Worm (Caenorhabditis elegans): ENCODE measurements around the gene iscu-1.

The iscu-1 gene

DNA sequence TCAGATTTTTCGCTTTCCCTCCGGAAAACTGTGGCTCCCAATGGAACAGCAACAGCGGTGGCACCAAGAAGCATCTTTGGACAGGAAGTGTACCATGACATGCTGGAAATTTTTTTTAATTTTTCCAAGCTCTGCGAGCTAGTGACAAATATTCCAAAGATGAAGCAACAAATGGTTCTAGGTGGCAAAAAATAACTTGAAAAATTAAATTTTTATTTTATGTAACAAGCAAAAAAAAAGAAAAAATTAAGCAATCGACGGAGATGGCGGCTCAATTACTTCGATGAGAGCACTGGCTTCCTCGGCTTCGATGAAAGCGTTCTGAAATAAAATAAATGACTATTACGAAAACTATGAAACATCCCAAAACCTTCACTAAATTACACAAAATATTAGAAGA lies 1.8 kb downstream of the iscu-1 start, which contains the start of gene lact-9:
lact-9 (minus strand) TSS at position 101 of the 400 bp plus-strand sequence.
- TF ChIP-seq lin-32 (GFP tag; optimal IDR thresholded peaks at IDR 0.05) (no peak), mab-5 (tag; optimal IDR thresholded peaks at IDR 0.05) (no peak), nhr-28 (tag; optimal IDR thresholded peaks at IDR 0.05) (no peak), cnd-1 (tag; optimal IDR thresholded peaks at IDR 0.05) (no peak), nhr-12 (tag; optimal IDR thresholded peaks at IDR 0.05) (no peak), elt-1 (tag; optimal IDR thresholded peaks at IDR 0.05; ENCODE audit: borderline replicate concordance, insufficient read depth) (no peak), pha-4 (tag; optimal IDR thresholded peaks at IDR 0.05) (no peak), ceh-43 (GFP tag; optimal IDR thresholded peaks at IDR 0.05) (no peak), blmp-1 (tag; optimal IDR thresholded peaks at IDR 0.05) (no peak), snpc-4 (tag; optimal IDR thresholded peaks at IDR 0.05) (no peak), ces-1 (GFP tag; optimal IDR thresholded peaks at IDR 0.05) (no peak)

DNA sequence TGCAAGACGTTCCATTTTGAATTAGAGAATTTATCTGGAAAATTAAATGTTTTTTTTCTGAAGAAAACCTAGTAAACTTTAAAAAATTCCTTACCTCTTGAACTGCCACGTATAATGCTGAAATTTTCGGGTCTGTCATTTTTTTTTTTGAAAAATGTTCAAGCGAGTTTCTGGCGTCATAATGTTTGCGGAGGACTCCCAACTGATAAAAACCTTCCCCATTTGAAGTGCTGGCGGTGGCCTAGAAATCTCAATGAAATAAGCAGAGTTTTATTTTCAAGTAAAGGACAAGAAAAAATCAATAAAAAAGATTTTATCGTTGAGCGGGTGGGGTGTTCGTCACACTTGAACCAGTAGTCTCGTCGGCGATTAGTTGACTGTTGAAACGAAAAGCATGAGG lies 2.9 kb downstream of the iscu-1 start, which contains the start of gene icap-1:
icap-1 (minus strand) TSS at position 272 of the 400 bp plus-strand sequence.
- TF ChIP-seq lsy-2 (tag; optimal IDR thresholded peaks at IDR 0.05) (no peak), nhr-12 (tag; optimal IDR thresholded peaks at IDR 0.05) (no peak), sptf-1 (tag; optimal IDR thresholded peaks at IDR 0.05) (no peak), drap-1 (GFP tag; optimal IDR thresholded peaks at IDR 0.05) (no peak), lin-32 (GFP tag; optimal IDR thresholded peaks at IDR 0.05) (no peak), nhr-76 (tag; optimal IDR thresholded peaks at IDR 0.05) (no peak), ces-1 (GFP tag; optimal IDR thresholded peaks at IDR 0.05) (no peak), flh-1 (GFP tag; optimal IDR thresholded peaks at IDR 0.05) (no peak), mab-5 (tag; optimal IDR thresholded peaks at IDR 0.05) (no peak), lin-13 (tag; optimal IDR thresholded peaks at IDR 0.05) (no peak), nhr-28 (tag; optimal IDR thresholded peaks at IDR 0.05) (no peak), blmp-1 (tag; optimal IDR thresholded peaks at IDR 0.05) (no peak), nhr-237 (tag; optimal IDR thresholded peaks at IDR 0.05) (no peak)

DNA sequence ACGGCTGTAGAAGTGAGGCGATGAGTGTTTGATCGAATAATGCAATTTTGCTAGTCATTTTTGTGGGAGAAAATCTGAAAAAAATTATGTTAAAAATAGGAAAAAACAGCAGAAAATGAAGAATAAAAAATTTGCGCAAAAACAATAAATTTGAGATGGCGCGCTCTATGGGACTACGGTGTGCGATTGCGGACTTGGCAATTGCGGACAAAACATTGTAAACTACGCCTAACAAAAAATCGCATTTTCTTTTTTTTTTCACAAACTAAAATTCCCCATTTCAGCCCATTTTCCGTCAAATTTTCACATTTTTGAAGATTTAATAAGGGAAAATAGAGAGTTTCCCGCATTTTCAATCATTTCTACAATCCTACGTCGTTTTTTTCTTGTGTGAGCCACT lies 4.9 kb downstream of the iscu-1 start, which contains the start of the genes sas-6 and Y45F10D.7:
sas-6 (minus strand) TSS at position 80 of the 400 bp plus-strand sequence.
Y45F10D.7 (plus strand) TSS at position 256 of the 400 bp plus-strand sequence.
- TF ChIP-seq elt-3 (tag; optimal IDR thresholded peaks at IDR 0.05) (no peak), unc-120 (tag; optimal IDR thresholded peaks at IDR 0.05; ENCODE audit: poor library complexity, severe bottlenecking) (no peak), drap-1 (GFP tag; optimal IDR thresholded peaks at IDR 0.05) (no peak), flh-1 (GFP tag; optimal IDR thresholded peaks at IDR 0.05) (no peak), sptf-1 (tag; optimal IDR thresholded peaks at IDR 0.05) (peak; percentile 67), ztf-11 (tag; optimal IDR thresholded peaks at IDR 0.05) (no peak), unc-39 (tag; optimal IDR thresholded peaks at IDR 0.05) (no peak), zip-8 (tag; optimal IDR thresholded peaks at IDR 0.05) (no peak), lsy-2 (tag; optimal IDR thresholded peaks at IDR 0.05) (peak; percentile 99), cnd-1 (tag; optimal IDR thresholded peaks at IDR 0.05) (no peak), ham-2 (GFP tag; optimal IDR thresholded peaks at IDR 0.05) (no peak), lin-32 (GFP tag; optimal IDR thresholded peaks at IDR 0.05) (no peak), mab-5 (tag; optimal IDR thresholded peaks at IDR 0.05) (no peak), pha-4 (tag; optimal IDR thresholded peaks at IDR 0.05) (peak; percentile 17), tbx-8 (GFP tag; optimal IDR thresholded peaks at IDR 0.05) (no peak), ceh-39 (tag; optimal IDR thresholded peaks at IDR 0.05) (no peak), blmp-1 (tag; optimal IDR thresholded peaks at IDR 0.05) (no peak), mls-2 (tag; optimal IDR thresholded peaks at IDR 0.05) (peak; percentile 19), mep-1 (tag; optimal IDR thresholded peaks at IDR 0.05) (peak; percentile 74), M03D4.4 (tag; optimal IDR thresholded peaks at IDR 0.05) (peak; percentile 57), bed-3 (GFP tag; optimal IDR thresholded peaks at IDR 0.05) (no peak), ces-1 (GFP tag; optimal IDR thresholded peaks at IDR 0.05) (peak; percentile 77), sem-2 (GFP tag; optimal IDR thresholded peaks at IDR 0.05) (no peak), nhr-76 (tag; optimal IDR thresholded peaks at IDR 0.05) (no peak), ceh-83 (GFP tag; optimal IDR thresholded peaks at IDR 0.05) (no peak), lin-13 (tag; optimal IDR thresholded peaks at IDR 0.05) (no peak), snpc-4 (tag; optimal IDR thresholded peaks at IDR 0.05) (no peak), nhr-12 (tag; optimal IDR thresholded peaks at IDR 0.05) (no peak), unc-62 (GFP tag; optimal IDR thresholded peaks at IDR 0.05) (no peak), ceh-43 (GFP tag; optimal IDR thresholded peaks at IDR 0.05) (no peak), nhr-237 (tag; optimal IDR thresholded peaks at IDR 0.05) (peak; percentile 61), nhr-28 (tag; optimal IDR thresholded peaks at IDR 0.05) (no peak), elt-1 (tag; optimal IDR thresholded peaks at IDR 0.05; ENCODE audit: borderline replicate concordance, insufficient read depth) (no peak), hlh-1 (tag; optimal IDR thresholded peaks at IDR 0.05) (peak; percentile 7), nhr-2 (tag; optimal IDR thresholded peaks at IDR 0.05) (no peak)
